Fruit fly (Drosophila melanogaster) whole organism, embryonic: Measurements from ENCODE around the gene CG15024.
A peak's percentile ranks its signal among the peaks of the same experiment; 100 is the strongest.

Source experiments
- Adf1 ChIP-seq: fragments of 200-800 bp; sonication (Bioruptor generic); IDR thresholded peaks from 2 replicates; pipeline ENCODE4 v1.3.6; 2022; ENCODE audit warnings: missing biosample characterization, missing genetic modification characterization
- Antp ChIP-seq: fragments of 200-800 bp; sonication (Bioruptor generic); optimal IDR thresholded peaks from 3 replicates; lab custom pipeline; 2016; ENCODE audit warnings: missing biosample characterization, missing genetic modification characterization
- CG10274 ChIP-seq: fragments of 200-800 bp; sonication (Bioruptor generic); optimal IDR thresholded peaks from 3 replicates; lab custom pipeline; 2017; ENCODE audit warnings: missing biosample characterization, mild to moderate bottlenecking, missing genetic modification characterization
- CG13123 ChIP-seq: fragments of 200-800 bp; sonication (Bioruptor generic); optimal IDR thresholded peaks from 2 replicates; lab custom pipeline; 2016; ENCODE audit warnings: missing biosample characterization, missing genetic modification characterization
- CG15011 ChIP-seq: fragments of 200-800 bp; sonication (Bioruptor generic); optimal IDR thresholded peaks from 3 replicates; lab custom pipeline; 2018; ENCODE audit warnings: missing biosample characterization, mild to moderate bottlenecking, missing genetic modification characterization
- CG15269 ChIP-seq: fragments of 200-800 bp; sonication (Bioruptor generic); optimal IDR thresholded peaks from 2 replicates; lab custom pipeline; 2018; ENCODE audit warnings: missing biosample characterization, mild to moderate bottlenecking, missing genetic modification characterization, moderate library complexity
- CG15696 ChIP-seq: fragments of 200-800 bp; sonication (Bioruptor generic); optimal IDR thresholded peaks from 2 replicates; lab custom pipeline; 2019; ENCODE audit warnings: missing biosample characterization, mild to moderate bottlenecking, missing genetic modification characterization, moderate library complexity
- CG16779 ChIP-seq: fragments of 200-800 bp; sonication (Bioruptor generic); IDR thresholded peaks from 2 replicates; pipeline ENCODE4 v1.3.6; 2022; ENCODE audit warnings: missing biosample characterization, missing genetic modification characterization
- CG17328 ChIP-seq: fragments of 200-800 bp; sonication (Bioruptor generic); IDR thresholded peaks from 2 replicates; pipeline ENCODE4 v1.3.6; 2022; ENCODE audit warnings: missing biosample characterization, missing genetic modification characterization
- CG17612 ChIP-seq: fragments of 200-800 bp; sonication (Bioruptor generic); IDR thresholded peaks from 2 replicates; pipeline ENCODE4 v1.3.6; 2022; ENCODE audit warnings: missing biosample characterization, missing genetic modification characterization
- CG1792 ChIP-seq: fragments of 200-800 bp; sonication (Bioruptor generic); optimal IDR thresholded peaks from 2 replicates; lab custom pipeline; 2016; ENCODE audit warnings: missing biosample characterization, missing genetic modification characterization
- CG18262 ChIP-seq: fragments of 200-800 bp; optimal IDR thresholded peaks from 3 replicates; lab custom pipeline; 2019; ENCODE audit warnings: missing biosample characterization, mild to moderate bottlenecking, missing genetic modification characterization, moderate library complexity
- CG32532 ChIP-seq: fragments of 200-800 bp; sonication (Bioruptor generic); IDR thresholded peaks from 2 replicates; pipeline ENCODE4 v1.3.6; 2022; ENCODE audit warnings: missing biosample characterization, missing genetic modification characterization
- CG4328 ChIP-seq: fragments of 200-800 bp; sonication (Bioruptor generic); optimal IDR thresholded peaks from 3 replicates; lab custom pipeline; 2017; ENCODE audit warnings: missing biosample characterization, missing genetic modification reagents, missing genetic modification characterization
- CG6813 ChIP-seq: fragments of 200-800 bp; sonication (Bioruptor generic); optimal IDR thresholded peaks from 2 replicates; lab custom pipeline; 2017; ENCODE audit warnings: missing biosample characterization, missing genetic modification characterization, mild to moderate bottlenecking, moderate library complexity, missing genetic modification reagents
- CG7357 ChIP-seq: fragments of 200-800 bp; sonication (Bioruptor generic); IDR thresholded peaks from 3 replicates; pipeline ENCODE4 v1.3.6; 2022; ENCODE audit warnings: missing biosample characterization, missing genetic modification characterization
- CG7928 ChIP-seq: fragments of 200-800 bp; sonication (Bioruptor generic); optimal IDR thresholded peaks from 2 replicates; lab custom pipeline; 2017; ENCODE audit warnings: missing biosample characterization, mild to moderate bottlenecking, missing genetic modification characterization
- Chrac-16 ChIP-seq: fragments of 200-800 bp; sonication (Bioruptor generic); optimal IDR thresholded peaks from 3 replicates; lab custom pipeline; 2016; ENCODE audit warnings: missing biosample characterization, missing genetic modification characterization
- E2f2 ChIP-seq: fragments of 200-800 bp; sonication (Bioruptor generic); IDR thresholded peaks from 2 replicates; pipeline ENCODE4 v1.3.6; 2022; ENCODE audit warnings: missing biosample characterization, missing genetic modification characterization
- Elba2 ChIP-seq: fragments of 200-800 bp; sonication (Bioruptor generic); optimal IDR thresholded peaks from 3 replicates; lab custom pipeline; 2016; ENCODE audit warnings: missing biosample characterization, missing genetic modification characterization
- HmgZ ChIP-seq: fragments of 200-800 bp; sonication (Bioruptor generic); optimal IDR thresholded peaks from 2 replicates; lab custom pipeline; 2018; ENCODE audit warnings: missing biosample characterization, mild to moderate bottlenecking, missing genetic modification characterization
- Hr78 ChIP-seq, 2 experiments: fragments of 200-800 bp in 1 of 2; fragments of >200 bp in 1 of 2; sonication (Bioruptor generic) in 1 of 2; optimal IDR thresholded peaks; 2 replicates each; lab custom pipeline; 2017 to 2019; ENCODE audit warnings: missing biosample characterization in 2 of 2, missing genetic modification characterization in 2 of 2, mild to moderate bottlenecking in 1 of 2, moderate library complexity in 1 of 2
- Lim3 ChIP-seq: fragments of 200-800 bp; sonication (Bioruptor generic); IDR thresholded peaks from 2 replicates; pipeline ENCODE4 v1.3.6; 2022; ENCODE audit warnings: missing biosample characterization, missing genetic modification characterization
- Max ChIP-seq: fragments of 200-800 bp; sonication (Bioruptor generic); optimal IDR thresholded peaks from 2 replicates; lab custom pipeline; 2016; ENCODE audit warnings: missing biosample characterization, mild to moderate bottlenecking, missing genetic modification characterization
- Med ChIP-seq: fragments of 200-800 bp; sonication (Bioruptor generic); peaks from one replicate; lab custom pipeline; 2016; ENCODE audit warnings: missing biosample characterization, missing genetic modification characterization, mild to moderate bottlenecking, inconsistent platforms, moderate library complexity
- Nf-YB ChIP-seq: fragments of 200-800 bp; sonication (Bioruptor generic); optimal IDR thresholded peaks from 3 replicates; lab custom pipeline; 2019; ENCODE audit warnings: missing biosample characterization, mild to moderate bottlenecking, missing genetic modification characterization, moderate library complexity
- Oaz ChIP-seq: fragments of 200-800 bp; sonication (Bioruptor generic); IDR thresholded peaks from 2 replicates; pipeline ENCODE4 v1.3.6; 2022; ENCODE audit warnings: missing biosample characterization, missing genetic modification characterization
- Usf ChIP-seq: fragments of 200-800 bp; sonication (Bioruptor generic); optimal IDR thresholded peaks from 2 replicates; lab custom pipeline; 2017; ENCODE audit warnings: missing genotype, missing biosample characterization, missing genetic modification characterization
- Vsx1 ChIP-seq: fragments of 200-800 bp; sonication (Bioruptor generic); optimal IDR thresholded peaks from 2 replicates; lab custom pipeline; 2017; ENCODE audit warnings: missing biosample characterization, mild to moderate bottlenecking, missing genetic modification characterization, missing genetic modification reagents
- ap ChIP-seq: fragments of 200-800 bp; sonication (Bioruptor generic); IDR thresholded peaks from 2 replicates; pipeline ENCODE4 v1.3.6; 2022; ENCODE audit warnings: missing biosample characterization, missing genetic modification characterization
- bbx ChIP-seq: fragments of 200-800 bp; sonication (Bioruptor generic); IDR thresholded peaks from 2 replicates; pipeline ENCODE4 v1.3.6; 2022; ENCODE audit warnings: missing biosample characterization, missing genetic modification characterization; ENCODE audit not compliant: partially characterized antibody
- bcd ChIP-seq: fragments of 200-800 bp; sonication (Bioruptor generic); optimal IDR thresholded peaks from 2 replicates; lab custom pipeline; 2017; ENCODE audit warnings: missing biosample characterization, mild to moderate bottlenecking, missing genetic modification characterization
- chif ChIP-seq, 2 experiments: fragments of 200-800 bp; sonication (Bioruptor generic); optimal IDR thresholded peaks; 3 replicates each; lab custom pipeline; 2016; ENCODE audit warnings: missing biosample characterization in 2 of 2, missing genetic modification characterization in 2 of 2
- fd102C ChIP-seq: fragments of 200-800 bp; sonication (Bioruptor generic); optimal IDR thresholded peaks from 2 replicates; lab custom pipeline; 2018; ENCODE audit warnings: missing biosample characterization, mild to moderate bottlenecking, missing genetic modification characterization, moderate library complexity
- fd3F ChIP-seq: fragments of 200-800 bp; sonication (Bioruptor generic); optimal IDR thresholded peaks from 2 replicates; lab custom pipeline; 2018; ENCODE audit warnings: missing biosample characterization, mild to moderate bottlenecking, missing genetic modification characterization, moderate library complexity
- gce ChIP-seq: fragments of 200-800 bp; sonication (Bioruptor generic); IDR thresholded peaks from 3 replicates; pipeline ENCODE4 v1.3.6; 2022; ENCODE audit warnings: missing biosample characterization, missing genetic modification characterization
- kni ChIP-seq: fragments of 200-800 bp; sonication (Bioruptor generic); optimal IDR thresholded peaks from 3 replicates; lab custom pipeline; 2017; ENCODE audit warnings: mild to moderate bottlenecking, missing biosample characterization, missing genetic modification reagents, missing genetic modification characterization
- knrl ChIP-seq: fragments of 200-800 bp; sonication (Bioruptor generic); IDR thresholded peaks from 3 replicates; pipeline ENCODE4 v1.3.6; 2022; ENCODE audit warnings: missing biosample characterization, missing genetic modification characterization; ENCODE audit not compliant: partially characterized antibody
- salm ChIP-seq: fragments of 200-800 bp; sonication (Bioruptor generic); optimal IDR thresholded peaks from 2 replicates; lab custom pipeline; 2018; ENCODE audit warnings: missing biosample characterization, mild to moderate bottlenecking, missing genetic modification characterization
- shn ChIP-seq: fragments of 200-800 bp; sonication (Bioruptor generic); optimal IDR thresholded peaks from 3 replicates; lab custom pipeline; 2016; ENCODE audit warnings: missing biosample characterization, missing genetic modification characterization
- sim ChIP-seq: fragments of 200-800 bp; sonication (Bioruptor generic); IDR thresholded peaks from 2 replicates; pipeline ENCODE4 v1.3.6; 2022; ENCODE audit warnings: missing biosample characterization, missing genetic modification characterization
- slp2 ChIP-seq: fragments of 200-800 bp; sonication (Bioruptor generic); optimal IDR thresholded peaks from 2 replicates; lab custom pipeline; 2016; ENCODE audit warnings: missing biosample characterization, missing genetic modification characterization
- ssp ChIP-seq: fragments of 200-800 bp; sonication (Bioruptor generic); IDR thresholded peaks from 2 replicates; pipeline ENCODE4 v1.3.6; 2022; ENCODE audit warnings: missing biosample characterization, missing genetic modification characterization
- tgo ChIP-seq: fragments of 200-800 bp; sonication (Bioruptor generic); IDR thresholded peaks from 3 replicates; pipeline ENCODE4 v1.3.6; 2022; ENCODE audit warnings: missing biosample characterization, missing genetic modification characterization
- tna ChIP-seq: fragments of 200-800 bp; sonication (Bioruptor generic); IDR thresholded peaks from 2 replicates; pipeline ENCODE4 v1.3.6; 2022; ENCODE audit warnings: missing biosample characterization, missing genetic modification characterization; ENCODE audit not compliant: partially characterized antibody
- toy ChIP-seq: fragments of 200-800 bp; sonication (Bioruptor generic); IDR thresholded peaks from 2 replicates; pipeline ENCODE4 v1.3.6; 2022; ENCODE audit warnings: missing biosample characterization, missing genetic modification characterization
- tx ChIP-seq: fragments of 200-800 bp; sonication (Bioruptor generic); optimal IDR thresholded peaks from 2 replicates; lab custom pipeline; 2016; ENCODE audit warnings: missing biosample characterization, missing genetic modification characterization
- unpg ChIP-seq: fragments of 200-800 bp; sonication (Bioruptor generic); optimal IDR thresholded peaks from 3 replicates; lab custom pipeline; 2018; ENCODE audit warnings: missing biosample characterization, mild to moderate bottlenecking, missing genetic modification characterization, moderate library complexity
- wor ChIP-seq: fragments of 200-800 bp; sonication (Bioruptor generic); IDR thresholded peaks from 2 replicates; pipeline ENCODE4 v1.3.6; 2022; ENCODE audit warnings: missing biosample characterization, missing genetic modification characterization
- zfh1 ChIP-seq: fragments of 200-800 bp; sonication (Bioruptor generic); IDR thresholded peaks from 3 replicates; pipeline ENCODE4 v1.3.6; 2022; ENCODE audit warnings: missing biosample characterization, missing genetic modification characterization

The CG15024 gene

DNA sequence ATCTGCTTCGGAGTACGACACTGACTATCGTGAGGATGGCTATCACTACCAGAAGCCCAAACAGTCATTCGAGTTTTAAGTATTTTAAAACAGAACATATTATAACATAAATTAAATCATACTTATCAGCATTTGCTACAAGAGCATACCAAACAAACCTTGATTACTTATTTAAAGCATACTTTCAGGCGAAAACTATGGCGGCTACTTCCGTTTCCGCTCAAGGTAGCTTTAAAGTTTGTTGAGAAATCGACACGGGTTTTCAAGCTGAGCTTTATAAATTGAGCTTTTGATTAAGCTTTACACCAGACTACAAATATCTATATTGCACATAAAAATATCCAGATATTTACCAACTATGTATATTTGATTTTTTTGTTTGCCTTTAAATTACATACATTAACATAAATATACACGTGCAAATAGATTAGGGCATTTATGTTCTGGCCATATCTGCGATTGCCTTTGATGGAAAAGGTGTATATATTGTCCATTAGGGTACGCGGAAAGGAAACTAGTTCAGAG lies 11.4 kb upstream of the CG15024 start (continued):
- TF ChIP-seq knrl, result no peak
- no peak for TF ChIP-seq tna (GFP tag; lab: Robert Waterston, UW)
- peak; percentile 71 for TF ChIP-seq Nf-YB
- TF ChIP-seq Adf1 (GFP tag; lab: Robert Waterston, UW), result no peak
- peak; percentile 95 for TF ChIP-seq CG6813 (GFP tag; lab: Kevin White, UChicago)
- peak; percentile 58 for TF ChIP-seq ap (GFP tag; lab: Robert Waterston, UW)
- peak; percentile 74 for TF ChIP-seq zfh1 (GFP tag; lab: Robert Waterston, UW)
- TF ChIP-seq gce, result peak; percentile 89; the same call in 2 of the 3 replicates
- TF ChIP-seq HmgZ (tag; lab: Kevin White, UChicago), result peak; percentile 82
- no peak for TF ChIP-seq wor (GFP tag; lab: Robert Waterston, UW)
- no peak for TF ChIP-seq Antp
- TF ChIP-seq slp2 (GFP tag; lab: Kevin White, UChicago), result peak; percentile 52
- TF ChIP-seq CG16779 (GFP tag; lab: Robert Waterston, UW), result 0 out of 2 replicates have a peak, but pooled peaks have one; percentile 34
- TF ChIP-seq Elba2 (GFP tag; lab: Kevin White, UChicago), result no peak
- peak; percentile 86 for TF ChIP-seq CG15011
- TF ChIP-seq Usf, result no peak
- TF ChIP-seq chif (GFP tag; optimal IDR thresholded peaks at IDR 0.05; lab: Kevin White, UChicago), result peak; percentile 27 to 64
- TF ChIP-seq CG10274, result peak; percentile 69
- no peak for TF ChIP-seq CG18262 (tag; lab: Kevin White, UChicago)
- peak; percentile 69 for TF ChIP-seq Max
- peak; percentile 86 for TF ChIP-seq unpg (GFP tag; lab: Kevin White, UChicago)
- peak; percentile 84 for TF ChIP-seq CG4328 (GFP tag; lab: Kevin White, UChicago)
- TF ChIP-seq salm (tag; lab: Kevin White, UChicago), result peak; percentile 77
- TF ChIP-seq CG7928 (GFP tag; lab: Kevin White, UChicago), result peak; percentile 60
- TF ChIP-seq Lim3 (GFP tag; lab: Robert Waterston, UW), result no peak
- peak; percentile 79 for TF ChIP-seq bcd
- peak; percentile 68 for TF ChIP-seq fd3F (GFP tag; lab: Kevin White, UChicago)
- TF ChIP-seq tgo, result no peak
- no peak for TF ChIP-seq Oaz (GFP tag; lab: Robert Waterston, UW)
- peak; percentile 64 for TF ChIP-seq fd102C (GFP tag; lab: Kevin White, UChicago)
- TF ChIP-seq shn (GFP tag; lab: Kevin White, UChicago), result peak; percentile 26
- no peak for TF ChIP-seq ssp (GFP tag; lab: Robert Waterston, UW)
- TF ChIP-seq toy, result 0 out of 2 replicates have a peak, but pooled peaks have one; percentile 32
- peak; percentile 91 for TF ChIP-seq Vsx1 (GFP tag; lab: Kevin White, UChicago)
- peak; percentile 58 for TF ChIP-seq kni (GFP tag; lab: Kevin White, UChicago)
- no peak for TF ChIP-seq CG15696 (tag; lab: Kevin White, UChicago)
- TF ChIP-seq CG7357, result no peak
- TF ChIP-seq CG15269, result peak; percentile 79
- TF ChIP-seq sim (GFP tag; lab: Robert Waterston, UW), result 0 out of 2 replicates have a peak, but pooled peaks have one; percentile 49
- peak; percentile 99 for TF ChIP-seq Med (GFP tag; lab: Kevin White, UChicago)
- no peak for TF ChIP-seq Chrac-16
- no peak for TF ChIP-seq CG17612 (GFP tag; lab: Robert Waterston, UW)
- TF ChIP-seq CG13123, result peak; percentile 47
- no peak for TF ChIP-seq CG1792 (GFP tag; lab: Kevin White, UChicago)
- TF ChIP-seq CG17328 (GFP tag; lab: Robert Waterston, UW), result peak; percentile 84
- TF ChIP-seq bbx (GFP tag; lab: Robert Waterston, UW), result no peak
- no peak for TF ChIP-seq Hr78 (GFP tag; optimal IDR thresholded peaks at IDR 0.05; lab: Kevin White, UChicago)
- TF ChIP-seq E2f2, result peak; percentile 51; the same call in 1 of the 2 replicates
- no peak for TF ChIP-seq tx (GFP tag; lab: Kevin White, UChicago)
- peak; percentile 82 for TF ChIP-seq CG32532 (GFP tag; lab: Robert Waterston, UW)
